Fruit fly (Drosophila melanogaster) whole organism, adult: ENCODE results near the gene CG13050.

Source experiments
- CG11617 ChIP-seq: fragments of 200-800 bp; sonication (Bioruptor generic); optimal IDR thresholded peaks from 2 replicates; lab custom pipeline; 2017; ENCODE audit warnings: mild to moderate bottlenecking, missing biosample characterization, missing genetic modification reagents, missing genetic modification characterization
- CG7101 ChIP-seq: fragments of 200-800 bp; sonication (Bioruptor generic); optimal IDR thresholded peaks from 2 replicates; lab custom pipeline; 2018; ENCODE audit warnings: missing biosample characterization, mild to moderate bottlenecking, missing genetic modification characterization, moderate library complexity
- kay ChIP-seq: fragments of 200-800 bp; sonication (Bioruptor generic); peaks from one replicate; lab custom pipeline; 2016; ENCODE audit warnings: missing biosample characterization, missing genetic modification characterization, borderline replicate concordance

DNA sequence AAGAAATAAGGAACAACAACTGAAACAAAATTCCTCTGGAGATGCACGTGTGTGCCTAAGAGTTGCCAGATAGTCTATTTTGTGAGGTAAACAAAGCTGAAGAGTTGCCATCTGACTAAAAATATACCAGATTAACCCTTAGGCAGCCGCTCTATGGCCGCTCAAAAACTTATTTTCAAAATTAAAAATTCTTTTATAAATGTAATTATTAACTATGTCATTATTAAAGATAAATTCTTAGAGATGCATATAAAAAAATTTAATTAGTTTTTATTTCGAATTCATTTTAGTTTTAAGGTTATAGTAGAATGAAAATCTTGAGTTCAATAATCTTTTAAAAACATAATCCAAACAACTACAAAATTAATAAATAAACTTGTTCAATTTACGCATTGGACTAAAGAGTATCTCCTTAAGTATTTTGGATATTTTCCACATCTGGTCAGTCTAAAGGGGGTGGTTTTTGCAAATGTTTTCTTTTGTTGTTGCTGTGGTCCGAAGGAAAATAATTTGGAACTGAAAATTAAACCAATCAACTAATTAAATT lies 50.3 kb downstream of the CG13050 start, which contains the start of gene Tmx3:
- TF ChIP-seq CG7101 (tag; lab: Kevin White, UChicago), result peak; percentile 93
- TF ChIP-seq CG11617 (GFP tag; lab: Kevin White, UChicago), result peak; percentile 81
- peak; percentile 13 for TF ChIP-seq kay (GFP tag; lab: Kevin White, UChicago)
